Fruit fly (Drosophila melanogaster) whole organism: Measurements from ENCODE around the gene ergic53.

ENCODE experiments used
- CG8478 ChIP-seq: fragments of >200 bp; optimal IDR thresholded peaks from 2 replicates; lab custom pipeline; 2018; ENCODE audit warnings: inconsistent platforms
- usp ChIP-seq: fragments of >200 bp; optimal IDR thresholded peaks from 2 replicates; lab custom pipeline; 2017; ENCODE audit warnings: missing biosample characterization, missing genetic modification characterization, mixed read lengths

- TF ChIP-seq CG8478 (lab: Kevin White, UChicago) (no peak), usp (GFP tag; lab: Kevin White, UChicago) (no peak)
Observed at dm6 chr3L:8523257-8523656, 11.5 kb upstream of the ergic53 start, which contains the start of gene GstO2.
